In genomic region chr2L:15746600-15747393, dm6 we compare ENCODE assay signal across 1 fruit fly cellular context.
TF ChIP-seq lines count a peak whose summit lies in the region.

No protein-coding gene starts in this region.

TF ChIP-seq in whole organism, embryonic, 481 proteins besides CTCF, POLR2A, EP300 and RAD21 (continued from another document):
- TF ChIP-seq ems (GFP tag; optimal IDR thresholded peaks at IDR 0.05; lab: Kevin White, UChicago), result no peak
- 0 out of 2 replicates have a peak, but pooled peaks have one; percentile 45 for TF ChIP-seq CG1024 (GFP tag; IDR thresholded peaks at IDR 0.05; lab: Robert Waterston, UW)
- no peak for TF ChIP-seq mld (GFP tag; IDR thresholded peaks at IDR 0.05; lab: Robert Waterston, UW; ENCODE audit: partially characterized antibody)
- no peak for TF ChIP-seq CG3163 (GFP tag; optimal IDR thresholded peaks at IDR 0.05; lab: Kevin White, UChicago)
- peak; percentile 97 for TF ChIP-seq kah (GFP tag; optimal IDR thresholded peaks at IDR 0.05; lab: Kevin White, UChicago)
- no peak for TF ChIP-seq CG14965 (GFP tag; optimal IDR thresholded peaks at IDR 0.05; lab: Kevin White, UChicago; ENCODE audit: borderline replicate concordance)
- TF ChIP-seq pzg (GFP tag; optimal IDR thresholded peaks at IDR 0.05; lab: Kevin White, UChicago), result no peak
- TF ChIP-seq CG9817 (tag; optimal IDR thresholded peaks at IDR 0.05; lab: Kevin White, UChicago), result peak; percentile 88
- no peak for TF ChIP-seq CG11696 (GFP tag; IDR thresholded peaks at IDR 0.05; lab: Robert Waterston, UW)
- peak; percentile 91 for TF ChIP-seq Hr3 (GFP tag; optimal IDR thresholded peaks at IDR 0.05; lab: Kevin White, UChicago)
- peak; percentile 95 for TF ChIP-seq CG11504 (tag; optimal IDR thresholded peaks at IDR 0.05; lab: Kevin White, UChicago)
- no peak for TF ChIP-seq CG10321 (GFP tag; IDR thresholded peaks at IDR 0.05; lab: Robert Waterston, UW)
- peak; percentile 95 for TF ChIP-seq CG12391 (tag; optimal IDR thresholded peaks at IDR 0.05; lab: Kevin White, UChicago)
- TF ChIP-seq CG16863 (GFP tag; optimal IDR thresholded peaks at IDR 0.05; lab: Kevin White, UChicago), result peak; percentile 43
- TF ChIP-seq D19A (tag; optimal IDR thresholded peaks at IDR 0.05; lab: Kevin White, UChicago), result peak; percentile 91
- no peak for TF ChIP-seq pb (GFP tag; optimal IDR thresholded peaks at IDR 0.05; lab: Kevin White, UChicago)
- peak in 1 of 2 experiments; percentile 27 for TF ChIP-seq insv (GFP tag; optimal IDR thresholded peaks at IDR 0.05; lab: Kevin White, UChicago)
- TF ChIP-seq dan (GFP tag; IDR thresholded peaks at IDR 0.05; lab: Robert Waterston, UW), result no peak
- peak; percentile 92 for TF ChIP-seq CG18619 (GFP tag; optimal IDR thresholded peaks at IDR 0.05; lab: Kevin White, UChicago)
- peak; percentile 43; the same call in 1 of the 2 replicates for TF ChIP-seq crol (GFP tag; IDR thresholded peaks at IDR 0.05; lab: Robert Waterston, UW)
- TF ChIP-seq CG7271 (tag; optimal IDR thresholded peaks at IDR 0.05; lab: Kevin White, UChicago), result peak; percentile 81
- no peak; the same call in none of the 2 replicates for TF ChIP-seq CG4404 (GFP tag; IDR thresholded peaks at IDR 0.05; lab: Robert Waterston, UW)
- peak; percentile 91 for TF ChIP-seq CG8388 (GFP tag; optimal IDR thresholded peaks at IDR 0.05; lab: Kevin White, UChicago)
- no peak for TF ChIP-seq bigmax (GFP tag; optimal IDR thresholded peaks at IDR 0.05; lab: Kevin White, UChicago)
- TF ChIP-seq zfh2 (GFP tag; optimal IDR thresholded peaks at IDR 0.05; lab: Kevin White, UChicago), result peak; percentile 37
- no peak for TF ChIP-seq CG3995 (GFP tag; optimal IDR thresholded peaks at IDR 0.05; lab: Kevin White, UChicago)
- peak in 1 of 3 experiments; percentile 29 for TF ChIP-seq Stat92E (GFP tag; optimal IDR thresholded peaks at IDR 0.05; lab: Kevin White, UChicago)
- TF ChIP-seq CG1792 (GFP tag; optimal IDR thresholded peaks at IDR 0.05; lab: Kevin White, UChicago), result no peak
- TF ChIP-seq Atf3 (GFP tag; optimal IDR thresholded peaks at IDR 0.05; lab: Kevin White, UChicago), result no peak
- TF ChIP-seq unpg (GFP tag; optimal IDR thresholded peaks at IDR 0.05; lab: Kevin White, UChicago), result peak; percentile 89
- no peak for TF ChIP-seq CG6791 (GFP tag; IDR thresholded peaks at IDR 0.05; lab: Robert Waterston, UW; ENCODE audit: partially characterized antibody)
- no peak for TF ChIP-seq Tbp (GFP tag; optimal IDR thresholded peaks at IDR 0.05; lab: Kevin White, UChicago)
- TF ChIP-seq BtbVII (GFP tag; optimal IDR thresholded peaks at IDR 0.05; lab: Kevin White, UChicago), result peak; percentile 88
- TF ChIP-seq salm (tag; optimal IDR thresholded peaks at IDR 0.05; lab: Kevin White, UChicago), result peak; percentile 80
- TF ChIP-seq twi (tag; optimal IDR thresholded peaks at IDR 0.05; lab: Kevin White, UChicago), result peak; percentile 94
- TF ChIP-seq CG34422 (GFP tag; IDR thresholded peaks at IDR 0.05; lab: Robert Waterston, UW), result peak; percentile 68; the same call in 2 of the 3 replicates
- no peak for TF ChIP-seq pnt (GFP tag; optimal IDR thresholded peaks at IDR 0.05; lab: Kevin White, UChicago)
- peak; percentile 51 for TF ChIP-seq Adf1 (GFP tag; IDR thresholded peaks at IDR 0.05; lab: Robert Waterston, UW)
